Fruit fly (Drosophila melanogaster): Measurements from ENCODE around the gene Cpr64Ac.

- no peak for TF ChIP-seq Doc3 (GFP tag; IDR thresholded peaks at IDR 0.05; ENCODE audit: partially characterized antibody)
- no peak for TF ChIP-seq CTCF (GFP tag; optimal IDR thresholded peaks at IDR 0.05)
- no peak for TF ChIP-seq cg (GFP tag; optimal IDR thresholded peaks at IDR 0.05)
- TF ChIP-seq sd (tag; optimal IDR thresholded peaks at IDR 0.05) = no peak
- TF ChIP-seq danr (GFP tag; IDR thresholded peaks at IDR 0.05) = no peak
- TF ChIP-seq psq (GFP tag; optimal IDR thresholded peaks at IDR 0.05) = no peak
- TF ChIP-seq jing (GFP tag; optimal IDR thresholded peaks at IDR 0.05) = no peak
- TF ChIP-seq hbn (GFP tag; IDR thresholded peaks at IDR 0.05; ENCODE audit: partially characterized antibody) = no peak
Measured at dm6 chr3L:4177981-4178562, 34.6 kb downstream of the Cpr64Ac start, which contains the start of gene Teh4.

Measured in whole organism, embryonic.